Fruit fly (Drosophila melanogaster): ENCODE data around the gene NSD.

Gene NSD

DNA sequence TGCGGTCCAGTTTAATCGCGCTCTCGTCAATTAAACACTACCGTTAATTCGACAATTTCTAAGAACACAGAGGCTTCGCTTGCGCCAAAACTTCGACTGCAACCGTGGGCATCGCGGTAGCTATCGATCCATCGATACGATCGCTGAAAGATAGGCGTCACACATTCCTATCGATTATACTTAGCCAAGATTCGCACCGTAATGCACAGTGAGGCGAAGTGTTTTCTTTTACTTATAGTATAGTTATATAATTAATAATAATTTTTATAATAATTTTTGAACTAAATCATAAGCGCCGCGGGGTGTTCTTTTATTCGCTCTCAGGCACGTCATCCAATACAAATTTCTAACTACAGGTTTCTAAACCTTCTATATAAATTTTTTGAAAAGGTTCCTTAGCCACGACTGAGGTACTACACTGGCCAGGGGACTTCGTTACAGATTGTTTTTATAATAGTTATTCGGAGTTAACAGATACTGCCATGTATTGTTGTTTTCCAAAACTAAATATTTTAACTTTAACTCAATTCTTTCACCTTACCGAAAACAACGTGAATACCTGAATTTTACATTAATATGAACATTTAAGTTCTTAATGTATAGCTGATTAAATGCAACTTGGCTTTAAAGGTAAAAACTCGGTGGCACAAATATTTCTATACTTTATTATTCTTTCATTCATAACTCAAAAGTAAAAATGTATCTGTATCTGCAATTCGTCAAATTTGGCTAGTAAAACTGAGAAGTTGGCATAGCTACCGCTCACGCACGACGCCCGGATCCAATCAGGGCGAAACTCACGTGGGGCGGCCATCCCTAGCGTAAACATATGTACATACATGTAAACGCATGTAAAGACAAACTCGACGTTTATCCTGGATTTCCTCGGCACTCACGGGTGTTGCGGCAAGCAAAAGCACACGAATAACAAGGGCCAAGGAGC is at the start of gene NSD, which contains the start of gene BOD1:
NSD (minus strand) TSS at position 102 of the 943 bp plus-strand sequence.
BOD1 (plus strand) TSS at position 494 of the 943 bp plus-strand sequence.
- TF ChIP-seq svp (GFP tag) (peak; percentile 81), CG7368 (GFP tag; optimal IDR thresholded peaks at IDR 0.05) (no peak), Eip78C (GFP tag) (no peak), esn (GFP tag; optimal IDR thresholded peaks at IDR 0.05) (peak; percentile 48), CG34406 (GFP tag; optimal IDR thresholded peaks at IDR 0.05) (peak; percentile 41), Eip93F (GFP tag; optimal IDR thresholded peaks at IDR 0.05) (peak; percentile 6), CG3919 (GFP tag; optimal IDR thresholded peaks at IDR 0.05) (no peak), Smox (GFP tag; optimal IDR thresholded peaks at IDR 0.05) (no peak), CG6163 (GFP tag; IDR thresholded peaks at IDR 0.05) (peak; percentile 76), Gug (GFP tag; IDR thresholded peaks at IDR 0.05) (peak; percentile 28; the same call in 1 of the 2 replicates), CG31627 (GFP tag; optimal IDR thresholded peaks at IDR 0.05) (peak; percentile 22), CG6854 (GFP tag; optimal IDR thresholded peaks at IDR 0.05) (no peak), CG1621 (tag; optimal IDR thresholded peaks at IDR 0.05) (no peak), eg (GFP tag; IDR thresholded peaks at IDR 0.05) (peak; percentile 58; the same call in 2 of the 3 replicates), CG16779 (tag; optimal IDR thresholded peaks at IDR 0.05) (no peak), CG10631 (GFP tag; optimal IDR thresholded peaks at IDR 0.05) (peak; percentile 67), topi (GFP tag; optimal IDR thresholded peaks at IDR 0.05) (peak; percentile 37), cyc (GFP tag; optimal IDR thresholded peaks at IDR 0.05) (no peak), Met (GFP tag; optimal IDR thresholded peaks at IDR 0.05) (no peak), CG11902 (GFP tag; optimal IDR thresholded peaks at IDR 0.05) (peak; percentile 17), lz (GFP tag; optimal IDR thresholded peaks at IDR 0.05) (peak; percentile 49), CG10669 (GFP tag; optimal IDR thresholded peaks at IDR 0.05) (no peak), dsx (GFP tag; optimal IDR thresholded peaks at IDR 0.05; ENCODE audit: poor library complexity, severe bottlenecking) (no peak), ss (GFP tag; optimal IDR thresholded peaks at IDR 0.05) (no peak), Hr4 (GFP tag; optimal IDR thresholded peaks at IDR 0.05) (no peak), CG8632 (GFP tag; optimal IDR thresholded peaks at IDR 0.05) (no peak), pdm3 (GFP tag; optimal IDR thresholded peaks at IDR 0.05) (no peak), CG32006 (GFP tag; optimal IDR thresholded peaks at IDR 0.05) (peak; percentile 61), CG6808 (GFP tag; optimal IDR thresholded peaks at IDR 0.05) (no peak), Ets96B (tag; optimal IDR thresholded peaks at IDR 0.05) (peak; percentile 1), CG15336 (GFP tag; IDR thresholded peaks at IDR 0.05) (no peak), fd85E (GFP tag; optimal IDR thresholded peaks at IDR 0.05) (no peak), CG3032 (tag; optimal IDR thresholded peaks at IDR 0.05) (peak; percentile 49), Hr39 (GFP tag; optimal IDR thresholded peaks at IDR 0.05) (peak; percentile 3), CG6792 (GFP tag; optimal IDR thresholded peaks at IDR 0.05) (peak; percentile 28), CG11294 (GFP tag; IDR thresholded peaks at IDR 0.05) (peak; percentile 46; the same call in 1 of the 2 replicates), Sox15 (GFP tag; optimal IDR thresholded peaks at IDR 0.05) (peak; percentile 29)

DNA sequence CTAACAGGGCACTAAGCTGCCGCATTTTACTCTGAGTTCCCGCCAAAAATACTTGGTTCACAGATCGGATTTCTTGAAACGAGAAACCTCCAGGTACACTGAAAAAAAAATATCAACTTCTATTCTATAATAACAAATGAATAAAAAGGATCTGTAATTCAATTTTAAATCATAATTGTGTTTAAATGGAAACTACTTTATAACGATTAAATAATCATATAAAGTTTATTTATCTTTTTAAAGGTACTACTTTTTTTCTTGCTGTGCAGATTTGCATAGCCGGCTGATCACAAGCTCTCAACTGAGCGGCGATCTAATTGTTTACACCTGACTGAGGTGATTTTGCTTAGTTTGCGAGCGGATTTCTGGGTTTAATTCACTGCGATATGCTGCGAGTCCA is 49.7 kb upstream of the NSD start:
- TF ChIP-seq CG11294 (GFP tag; IDR thresholded peaks at IDR 0.05) (peak; percentile 57; the same call in 1 of the 2 replicates), topi (GFP tag; optimal IDR thresholded peaks at IDR 0.05) (peak; percentile 32), fd59A (GFP tag; optimal IDR thresholded peaks at IDR 0.05) (no peak), CG6808 (GFP tag; optimal IDR thresholded peaks at IDR 0.05) (no peak), CG10669 (GFP tag; optimal IDR thresholded peaks at IDR 0.05) (peak; percentile 32), fkh (GFP tag; optimal IDR thresholded peaks at IDR 0.05) (peak; percentile 31), cyc (GFP tag; optimal IDR thresholded peaks at IDR 0.05) (no peak), CG3919 (GFP tag; optimal IDR thresholded peaks at IDR 0.05) (peak; percentile 49), eg (GFP tag; IDR thresholded peaks at IDR 0.05) (peak; percentile 75), CG7368 (GFP tag; optimal IDR thresholded peaks at IDR 0.05) (no peak), dac (GFP tag; optimal IDR thresholded peaks at IDR 0.05) (peak; percentile 43), Gug (GFP tag; IDR thresholded peaks at IDR 0.05) (peak; percentile 57), Hr4 (GFP tag; optimal IDR thresholded peaks at IDR 0.05) (peak; percentile 61), CG4318 (GFP tag; optimal IDR thresholded peaks at IDR 0.05) (peak; percentile 63), ss (GFP tag; optimal IDR thresholded peaks at IDR 0.05) (no peak), acj6 (GFP tag; optimal IDR thresholded peaks at IDR 0.05) (peak; percentile 49), Eip75B (GFP tag; optimal IDR thresholded peaks at IDR 0.05) (peak; percentile 3), CG3032 (tag; optimal IDR thresholded peaks at IDR 0.05) (no peak), Sox14 (GFP tag; optimal IDR thresholded peaks at IDR 0.05) (peak; percentile 10), CG10631 (GFP tag; optimal IDR thresholded peaks at IDR 0.05) (peak; percentile 51), CG34406 (GFP tag; optimal IDR thresholded peaks at IDR 0.05) (peak; percentile 7), CG9139 (GFP tag; optimal IDR thresholded peaks at IDR 0.05) (no peak), Sox102F (GFP tag; optimal IDR thresholded peaks at IDR 0.05) (no peak), CG8319 (GFP tag; optimal IDR thresholded peaks at IDR 0.05) (no peak), pdm3 (GFP tag; optimal IDR thresholded peaks at IDR 0.05) (peak; percentile 44), CG11902 (GFP tag; optimal IDR thresholded peaks at IDR 0.05) (no peak), CG1621 (tag; optimal IDR thresholded peaks at IDR 0.05) (no peak)

Measured in whole organism, prepupa.